Fruit fly (Drosophila melanogaster) whole organism, embryonic: ENCODE measurements around the gene CG31287.
A peak's percentile ranks its signal among the peaks of the same experiment; 100 is the strongest.

Source experiments
- Asciz ChIP-seq: fragments of 200-800 bp; sonication (Bioruptor generic); optimal IDR thresholded peaks from 2 replicates; lab custom pipeline; 2017; ENCODE audit warnings: missing biosample characterization, mild to moderate bottlenecking, missing genetic modification characterization, missing genetic modification reagents
- CG12071 ChIP-seq: fragments of 200-800 bp; sonication (Bioruptor generic); optimal IDR thresholded peaks from 3 replicates; lab custom pipeline; 2018; ENCODE audit warnings: missing biosample characterization, mild to moderate bottlenecking, missing genetic modification characterization
- CG12744 ChIP-seq: fragments of 200-800 bp; sonication (Bioruptor generic); optimal IDR thresholded peaks from 2 replicates; lab custom pipeline; 2016; ENCODE audit warnings: missing biosample characterization, missing genetic modification characterization
- CG13287 ChIP-seq: fragments of 200-800 bp; sonication (Bioruptor generic); IDR thresholded peaks from 2 replicates; pipeline ENCODE4 v1.3.6; 2022; ENCODE audit warnings: missing biosample characterization, missing genetic modification characterization; ENCODE audit not compliant: partially characterized antibody
- CG14965 ChIP-seq: fragments of 200-800 bp; sonication (Bioruptor generic); optimal IDR thresholded peaks from 2 replicates; lab custom pipeline; 2016; ENCODE audit warnings: missing biosample characterization, missing genetic modification characterization, borderline replicate concordance
- CG15269 ChIP-seq: fragments of 200-800 bp; sonication (Bioruptor generic); optimal IDR thresholded peaks from 2 replicates; lab custom pipeline; 2018; ENCODE audit warnings: missing biosample characterization, mild to moderate bottlenecking, missing genetic modification characterization, moderate library complexity
- CG1603 ChIP-seq: fragments of 200-800 bp; sonication (Bioruptor generic); optimal IDR thresholded peaks from 2 replicates; lab custom pipeline; 2019; ENCODE audit warnings: missing biosample characterization, mild to moderate bottlenecking, missing genetic modification characterization, moderate library complexity
- CG17829 ChIP-seq: fragments of 200-800 bp; optimal IDR thresholded peaks from 2 replicates; lab custom pipeline; 2019; ENCODE audit warnings: missing biosample characterization, mild to moderate bottlenecking, missing genetic modification characterization, moderate library complexity
- CG17912 ChIP-seq: fragments of 200-800 bp; sonication (Bioruptor generic); optimal IDR thresholded peaks from 2 replicates; lab custom pipeline; 2018; ENCODE audit warnings: missing biosample characterization, mild to moderate bottlenecking, missing genetic modification characterization
- CG18262 ChIP-seq: fragments of 200-800 bp; optimal IDR thresholded peaks from 3 replicates; lab custom pipeline; 2019; ENCODE audit warnings: missing biosample characterization, mild to moderate bottlenecking, missing genetic modification characterization, moderate library complexity
- CG1832 ChIP-seq: fragments of 200-800 bp; sonication (Bioruptor generic); optimal IDR thresholded peaks from 2 replicates; lab custom pipeline; 2017; ENCODE audit warnings: missing biosample characterization, mild to moderate bottlenecking, missing genetic modification characterization, inconsistent platforms
- CG18476 ChIP-seq: fragments of 200-800 bp; sonication (Bioruptor generic); optimal IDR thresholded peaks from 2 replicates; lab custom pipeline; 2016; ENCODE audit warnings: missing biosample characterization, mild to moderate bottlenecking, missing genetic modification characterization
- CG2678 ChIP-seq: fragments of 200-800 bp; sonication (Bioruptor generic); optimal IDR thresholded peaks from 3 replicates; lab custom pipeline; 2019; ENCODE audit warnings: missing biosample characterization, mild to moderate bottlenecking, missing genetic modification characterization, moderate library complexity
- CG3281 ChIP-seq: fragments of 200-800 bp; sonication (Bioruptor generic); optimal IDR thresholded peaks from 3 replicates; lab custom pipeline; 2017; ENCODE audit warnings: missing biosample characterization, mild to moderate bottlenecking, missing genetic modification characterization
- CG4424 ChIP-seq: fragments of 200-800 bp; sonication (Bioruptor generic); optimal IDR thresholded peaks from 3 replicates; lab custom pipeline; 2016; ENCODE audit warnings: missing biosample characterization, missing genetic modification characterization
- CG6765 ChIP-seq: fragments of 200-800 bp; sonication (Bioruptor generic); optimal IDR thresholded peaks from 3 replicates; lab custom pipeline; 2017; ENCODE audit warnings: missing biosample characterization, mild to moderate bottlenecking, missing genetic modification characterization
- CG6813 ChIP-seq: fragments of 200-800 bp; sonication (Bioruptor generic); optimal IDR thresholded peaks from 2 replicates; lab custom pipeline; 2017; ENCODE audit warnings: missing biosample characterization, missing genetic modification characterization, mild to moderate bottlenecking, moderate library complexity, missing genetic modification reagents
- CG7556 ChIP-seq: fragments of 200-800 bp; sonication (Bioruptor generic); optimal IDR thresholded peaks from 2 replicates; lab custom pipeline; 2017; ENCODE audit warnings: missing biosample characterization, mild to moderate bottlenecking, missing genetic modification characterization
- CG8281 ChIP-seq: fragments of 200-800 bp; sonication (Bioruptor generic); optimal IDR thresholded peaks from 2 replicates; lab custom pipeline; 2018; ENCODE audit warnings: missing biosample characterization, mild to moderate bottlenecking, missing genetic modification characterization, moderate library complexity
- CG8478 ChIP-seq: fragments of >200 bp; optimal IDR thresholded peaks from 2 replicates; lab custom pipeline; 2018
- CG9876 ChIP-seq: fragments of 200-800 bp; sonication (Bioruptor generic); optimal IDR thresholded peaks from 2 replicates; lab custom pipeline; 2016; ENCODE audit warnings: missing biosample characterization, missing genetic modification characterization
- CG9932 ChIP-seq: fragments of 200-800 bp; sonication (Bioruptor generic); IDR thresholded peaks from 2 replicates; pipeline ENCODE4 v1.3.6; 2022; ENCODE audit warnings: missing biosample characterization, missing genetic modification characterization
- CkIIα-i1 ChIP-seq: fragments of 200-800 bp; sonication (Bioruptor generic); IDR thresholded peaks from 2 replicates; pipeline ENCODE4 v1.3.6; 2022; ENCODE audit warnings: missing biosample characterization, missing genetic modification characterization
- Elba2 ChIP-seq: fragments of 200-800 bp; sonication (Bioruptor generic); optimal IDR thresholded peaks from 3 replicates; lab custom pipeline; 2016; ENCODE audit warnings: missing biosample characterization, missing genetic modification characterization
- Fer1 ChIP-seq: fragments of 200-800 bp; sonication (Bioruptor generic); optimal IDR thresholded peaks from 2 replicates; lab custom pipeline; 2017; ENCODE audit warnings: missing biosample characterization, mild to moderate bottlenecking, missing genetic modification characterization
- HmgD ChIP-seq: fragments of 200-800 bp; sonication (Bioruptor generic); optimal IDR thresholded peaks from 3 replicates; lab custom pipeline; 2016; ENCODE audit warnings: missing biosample characterization, missing genetic modification characterization
- Hmr ChIP-seq: fragments of 200-800 bp; sonication (Bioruptor generic); optimal IDR thresholded peaks from 3 replicates; lab custom pipeline; 2017; ENCODE audit warnings: mild to moderate bottlenecking, missing biosample characterization, missing genetic modification reagents, missing genetic modification characterization
- MTF-1 ChIP-seq: fragments of 200-800 bp; sonication (Bioruptor generic); optimal IDR thresholded peaks from 2 replicates; lab custom pipeline; 2018; ENCODE audit warnings: missing biosample characterization, mild to moderate bottlenecking, missing genetic modification characterization, borderline replicate concordance
- PHDP ChIP-seq: fragments of 200-800 bp; sonication (Bioruptor generic); optimal IDR thresholded peaks from 3 replicates; lab custom pipeline; 2018; ENCODE audit warnings: missing biosample characterization, mild to moderate bottlenecking, missing genetic modification characterization, moderate library complexity
- Pdp1 ChIP-seq, 2 experiments: fragments of 200-800 bp; sonication (Bioruptor generic); optimal IDR thresholded peaks; 3 replicates each; lab custom pipeline; 2016; ENCODE audit warnings: missing biosample characterization in 2 of 2, missing genetic modification characterization in 2 of 2, mild to moderate bottlenecking in 1 of 2, moderate library complexity in 1 of 2
- Spps ChIP-seq: fragments of 200-800 bp; sonication (Bioruptor generic); optimal IDR thresholded peaks from 2 replicates; lab custom pipeline; 2018; ENCODE audit warnings: missing biosample characterization, mild to moderate bottlenecking, missing genetic modification characterization
- Sry-β ChIP-seq: fragments of 200-800 bp; sonication (Bioruptor generic); optimal IDR thresholded peaks from 2 replicates; lab custom pipeline; 2018; ENCODE audit warnings: missing biosample characterization, mild to moderate bottlenecking, missing genetic modification characterization, moderate library complexity
- Usf ChIP-seq: fragments of 200-800 bp; sonication (Bioruptor generic); optimal IDR thresholded peaks from 2 replicates; lab custom pipeline; 2017; ENCODE audit warnings: missing genotype, missing biosample characterization, missing genetic modification characterization
- ash1 ChIP-seq: fragments of 200-800 bp; sonication (Bioruptor generic); optimal IDR thresholded peaks from 2 replicates; lab custom pipeline; 2018; ENCODE audit warnings: missing biosample characterization, mild to moderate bottlenecking, missing genetic modification characterization
- bowl ChIP-seq: fragments of 200-800 bp; sonication (Bioruptor generic); IDR thresholded peaks from 2 replicates; pipeline ENCODE4 v1.3.6; 2022; ENCODE audit warnings: missing biosample characterization, missing genetic modification characterization
- crol ChIP-seq: fragments of 200-800 bp; sonication (Bioruptor generic); IDR thresholded peaks from 2 replicates; pipeline ENCODE4 v1.3.6; 2022; ENCODE audit warnings: missing biosample characterization, missing genetic modification characterization
- ems ChIP-seq: fragments of 200-800 bp; sonication (Bioruptor generic); optimal IDR thresholded peaks from 3 replicates; lab custom pipeline; 2016; ENCODE audit warnings: missing biosample characterization, missing genetic modification characterization
- exex ChIP-seq: fragments of 200-800 bp; sonication (Bioruptor generic); optimal IDR thresholded peaks from 4 replicates; lab custom pipeline; 2018; ENCODE audit warnings: missing biosample characterization, mild to moderate bottlenecking, missing genetic modification characterization, moderate library complexity
- hkb ChIP-seq, 2 experiments: fragments of 200-800 bp in 1 of 2; fragments of >200 bp in 1 of 2; sonication (Bioruptor generic) in 1 of 2; IDR thresholded peaks in 1 of 2; optimal IDR thresholded peaks in 1 of 2; 2 replicates each; pipeline versions ENCODE4 v1.3.6 to Lab custom; 2017 to 2022; ENCODE audit warnings: missing biosample characterization in 1 of 2, missing genetic modification characterization in 1 of 2
- ind ChIP-seq: fragments of 200-800 bp; sonication (Bioruptor generic); optimal IDR thresholded peaks from 3 replicates; lab custom pipeline; 2016; ENCODE audit warnings: missing biosample characterization, missing genetic modification characterization
- insv ChIP-seq, 2 experiments: fragments of 200-800 bp; sonication (Bioruptor generic); optimal IDR thresholded peaks; 3 replicates each; lab custom pipeline; 2016 to 2018; ENCODE audit warnings: missing biosample characterization in 2 of 2, missing genetic modification characterization in 2 of 2
- lab ChIP-seq: fragments of 200-800 bp; sonication (Bioruptor generic); optimal IDR thresholded peaks from 3 replicates; lab custom pipeline; 2017; ENCODE audit warnings: missing biosample characterization, missing genetic modification characterization, mild to moderate bottlenecking, moderate library complexity, missing genetic modification reagents
- nau ChIP-seq: fragments of 200-800 bp; sonication (Bioruptor generic); optimal IDR thresholded peaks from 3 replicates; lab custom pipeline; 2017; ENCODE audit warnings: missing biosample characterization, mild to moderate bottlenecking, missing genetic modification characterization, missing genetic modification reagents
- sima ChIP-seq: fragments of 200-800 bp; sonication (Bioruptor generic); optimal IDR thresholded peaks from 2 replicates; lab custom pipeline; 2016; ENCODE audit warnings: missing biosample characterization, missing genetic modification characterization
- sob ChIP-seq: fragments of 200-800 bp; sonication (Bioruptor generic); IDR thresholded peaks from 2 replicates; pipeline ENCODE4 v1.3.6; 2022; ENCODE audit warnings: missing biosample characterization, missing genetic modification characterization
- tap ChIP-seq: fragments of 200-800 bp; optimal IDR thresholded peaks from 3 replicates; lab custom pipeline; 2019; ENCODE audit warnings: missing biosample characterization, mild to moderate bottlenecking, missing genetic modification characterization, moderate library complexity
- tgo ChIP-seq: fragments of 200-800 bp; sonication (Bioruptor generic); IDR thresholded peaks from 3 replicates; pipeline ENCODE4 v1.3.6; 2022; ENCODE audit warnings: missing biosample characterization, missing genetic modification characterization
- vfl ChIP-seq: fragments of 200-800 bp; sonication (Bioruptor generic); optimal IDR thresholded peaks from 2 replicates; lab custom pipeline; 2016; ENCODE audit warnings: missing biosample characterization, missing genetic modification characterization

CG31287 gene

DNA sequence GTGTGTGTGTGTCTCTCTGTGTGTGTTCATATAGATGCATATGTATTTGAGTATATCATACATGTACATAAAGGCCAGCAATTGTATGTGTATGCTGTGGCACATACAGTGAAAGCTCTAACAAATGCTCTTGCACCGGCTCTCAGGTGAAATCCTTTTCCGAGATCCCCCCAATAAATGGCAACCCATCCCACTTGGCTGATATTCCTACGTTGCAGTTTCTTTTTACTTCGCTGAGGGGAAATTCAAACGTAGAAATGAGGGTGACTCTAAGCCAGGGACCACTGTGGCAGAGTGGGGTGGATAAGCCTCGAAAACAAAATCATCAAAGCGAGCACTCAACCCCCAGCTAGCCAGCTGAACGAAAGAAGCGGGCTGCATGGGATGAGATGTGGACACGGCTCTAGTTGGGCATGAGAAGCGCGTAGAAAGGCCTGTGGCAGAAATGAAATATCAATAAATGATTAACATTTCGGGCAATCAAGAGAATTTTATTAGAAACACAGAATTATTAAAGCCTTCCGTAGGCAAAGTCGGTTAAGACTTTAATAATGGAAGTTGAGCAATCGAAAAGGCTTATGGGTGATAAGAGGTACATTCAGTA is 19.2 kb downstream of the CG31287 start (continued):
- peak; percentile 98 for TF ChIP-seq CkIIα-i1
- peak; percentile 99 for TF ChIP-seq CG4424 (GFP tag; lab: Kevin White, UChicago)
- peak; percentile 93 for TF ChIP-seq Usf (GFP tag; lab: Kevin White, UChicago)
- TF ChIP-seq Asciz (GFP tag; lab: Kevin White, UChicago) = peak; percentile 99
- TF ChIP-seq sima (GFP tag; lab: Kevin White, UChicago) = peak; percentile 98
- TF ChIP-seq PHDP = peak; percentile 99
- TF ChIP-seq CG9932 (GFP tag; lab: Robert Waterston, UW) = peak; percentile 99
- peak; percentile 94 for TF ChIP-seq crol
- TF ChIP-seq CG3281 (GFP tag; lab: Kevin White, UChicago) = peak; percentile 97
- TF ChIP-seq ems (GFP tag; lab: Kevin White, UChicago) = peak; percentile 100
- TF ChIP-seq CG9876 (GFP tag; lab: Kevin White, UChicago) = peak; percentile 99
- peak; percentile 99 for TF ChIP-seq bowl (GFP tag; lab: Robert Waterston, UW)
- peak; percentile 99 for TF ChIP-seq CG1603
- TF ChIP-seq CG12744 (GFP tag; lab: Kevin White, UChicago) = peak; percentile 98
- peak; percentile 100 for TF ChIP-seq CG12071
- TF ChIP-seq exex (tag; lab: Kevin White, UChicago) = peak; percentile 94
- peak; percentile 99 for TF ChIP-seq CG15269 (tag; lab: Kevin White, UChicago)
- TF ChIP-seq CG17829 (tag; lab: Kevin White, UChicago) = peak; percentile 100
- no peak for TF ChIP-seq hkb (optimal IDR thresholded peaks at IDR 0.05; lab: Kevin White, UChicago)
- peak; percentile 100 for TF ChIP-seq hkb (GFP tag; IDR thresholded peaks at IDR 0.05; lab: Robert Waterston, UW)
- TF ChIP-seq tgo (GFP tag; lab: Robert Waterston, UW) = peak; percentile 100
- peak; percentile 99 for TF ChIP-seq tap (tag; lab: Kevin White, UChicago)
- peak; percentile 97 for TF ChIP-seq CG17912 (GFP tag; lab: Kevin White, UChicago)
- TF ChIP-seq CG8281 (tag; lab: Kevin White, UChicago) = peak; percentile 94
- peak; percentile 87 for TF ChIP-seq CG7556 (GFP tag; lab: Kevin White, UChicago)
- TF ChIP-seq Pdp1 (GFP tag; optimal IDR thresholded peaks at IDR 0.05; lab: Kevin White, UChicago) = peak; percentile 99 to 100
- TF ChIP-seq MTF-1 (GFP tag; lab: Kevin White, UChicago) = peak; percentile 99
- TF ChIP-seq sob = peak; percentile 100
- TF ChIP-seq CG14965 (GFP tag; lab: Kevin White, UChicago) = peak; percentile 94
- peak; percentile 99 for TF ChIP-seq Fer1 (GFP tag; lab: Kevin White, UChicago)
- peak; percentile 98 for TF ChIP-seq CG6813 (GFP tag; lab: Kevin White, UChicago)
- peak; percentile 98 for TF ChIP-seq ash1 (GFP tag; lab: Kevin White, UChicago)
- TF ChIP-seq CG18476 = peak; percentile 98
- TF ChIP-seq CG18262 = peak; percentile 96
- TF ChIP-seq insv (GFP tag; optimal IDR thresholded peaks at IDR 0.05; lab: Kevin White, UChicago) = peak; percentile 59 to 71
- peak; percentile 100 for TF ChIP-seq ind (GFP tag; lab: Kevin White, UChicago)
- TF ChIP-seq Hmr = peak; percentile 99
- peak; percentile 100 for TF ChIP-seq lab (GFP tag; lab: Kevin White, UChicago)
- peak; percentile 69 for TF ChIP-seq CG1832 (GFP tag; lab: Kevin White, UChicago)
- TF ChIP-seq CG13287 = no peak
- peak; percentile 57 for TF ChIP-seq Elba2 (GFP tag; lab: Kevin White, UChicago)
- TF ChIP-seq Sry-β = peak; percentile 78
- peak; percentile 93 for TF ChIP-seq CG6765 (GFP tag; lab: Kevin White, UChicago)
- peak; percentile 100 for TF ChIP-seq nau
- TF ChIP-seq CG8478 (lab: Kevin White, UChicago) = peak; percentile 92
- TF ChIP-seq HmgD (GFP tag; lab: Kevin White, UChicago) = peak; percentile 100
- peak; percentile 99 for TF ChIP-seq CG2678
- peak; percentile 99 for TF ChIP-seq vfl (GFP tag; lab: Kevin White, UChicago)
- TF ChIP-seq Spps (tag; lab: Kevin White, UChicago) = peak; percentile 96
